Fruit fly (Drosophila melanogaster) whole organism, pupa: ENCODE data around the gene ida.

Experiments
- CG10348 ChIP-seq: fragments of 200-800 bp; sonication (Bioruptor generic); IDR thresholded peaks from 2 replicates; pipeline ENCODE4 v1.3.6; 2022; ENCODE audit warnings: missing biosample characterization, missing genetic modification characterization
- CG14655 ChIP-seq: fragments of 200-800 bp; sonication (Bioruptor generic); optimal IDR thresholded peaks from 3 replicates; lab custom pipeline; 2017; ENCODE audit warnings: mild to moderate bottlenecking, missing biosample characterization, missing genetic modification reagents, missing genetic modification characterization
- CG15710 ChIP-seq: fragments of 200-800 bp; sonication (Bioruptor generic); optimal IDR thresholded peaks from 2 replicates; lab custom pipeline; 2018; ENCODE audit warnings: missing biosample characterization, mild to moderate bottlenecking, missing genetic modification characterization, moderate library complexity
- CG17806 ChIP-seq: fragments of 200-800 bp; sonication (Bioruptor generic); optimal IDR thresholded peaks from 2 replicates; lab custom pipeline; 2018; ENCODE audit warnings: missing biosample characterization, mild to moderate bottlenecking, missing genetic modification characterization, moderate library complexity
- CG34367 ChIP-seq: fragments of 200-800 bp; sonication (Bioruptor generic); optimal IDR thresholded peaks from 2 replicates; lab custom pipeline; 2018; ENCODE audit warnings: missing biosample characterization, mild to moderate bottlenecking, missing genetic modification characterization
- CG4496 ChIP-seq: fragments of 200-800 bp; sonication (Bioruptor generic); IDR thresholded peaks from 3 replicates; pipeline ENCODE4 v1.3.6; 2022; ENCODE audit warnings: missing biosample characterization, missing genetic modification characterization
- CG9948 ChIP-seq: fragments of 200-800 bp; sonication (Bioruptor generic); optimal IDR thresholded peaks from 2 replicates; lab custom pipeline; 2018; ENCODE audit warnings: missing biosample characterization, mild to moderate bottlenecking, missing genetic modification characterization, moderate library complexity
- EcR ChIP-seq: fragments of 200-800 bp; sonication (Bioruptor generic); optimal IDR thresholded peaks from 3 replicates; lab custom pipeline; 2019; ENCODE audit warnings: missing biosample characterization, missing genetic modification characterization, mild to moderate bottlenecking, moderate library complexity, missing genetic modification reagents
- Ets98B ChIP-seq: fragments of 200-800 bp; sonication (Bioruptor generic); IDR thresholded peaks from 2 replicates; pipeline ENCODE4 v1.3.6; 2022; ENCODE audit warnings: missing biosample characterization, missing genetic modification characterization
- Pif1B ChIP-seq: fragments of 200-800 bp; sonication (Bioruptor generic); optimal IDR thresholded peaks from 3 replicates; lab custom pipeline; 2016; ENCODE audit warnings: missing biosample characterization, missing genetic modification characterization
- Snoo ChIP-seq: fragments of 200-800 bp; sonication (Bioruptor generic); optimal IDR thresholded peaks from 3 replicates; lab custom pipeline; 2017; ENCODE audit warnings: missing biosample characterization, mild to moderate bottlenecking, missing genetic modification characterization, inconsistent platforms

- TF ChIP-seq CG14655 (GFP tag; lab: Kevin White, UChicago), result no peak
- TF ChIP-seq CG10348 (GFP tag; lab: Robert Waterston, UW), result no peak
- TF ChIP-seq Ets98B (GFP tag; lab: Robert Waterston, UW), result no peak
- TF ChIP-seq CG34367 (tag; lab: Kevin White, UChicago), result no peak
- no peak for TF ChIP-seq CG17806 (tag; lab: Kevin White, UChicago)
- TF ChIP-seq EcR (GFP tag; lab: Kevin White, UChicago), result no peak
- TF ChIP-seq CG4496 (GFP tag; lab: Robert Waterston, UW), result no peak
- TF ChIP-seq Snoo (tag; lab: Kevin White, UChicago), result no peak
- TF ChIP-seq CG15710 (tag; lab: Kevin White, UChicago), result no peak
- no peak for TF ChIP-seq CG9948 (tag; lab: Kevin White, UChicago)
- no peak for TF ChIP-seq Pif1B (GFP tag; lab: Kevin White, UChicago)
These were observed 29.1 kb upstream of the ida start for dm6 chr3L:3875996-3876395.
